Worm (Caenorhabditis elegans) whole organism, midembryonic: ENCODE data around the gene F42G2.2.

Experiments used
- T22C8.4 ChIP-seq: fragments of 200-800 bp; sonication (Bioruptor generic); IDR thresholded peaks from 2 replicates; pipeline ENCODE4 v1.3.6; 2022; ENCODE audit warnings: missing genetic modification characterization, missing compliant biosample characterization
- cog-1 ChIP-seq: sonication (generic microtip); optimal IDR thresholded peaks from 2 replicates; lab custom pipeline; 2016; ENCODE audit warnings: missing genetic modification characterization, missing compliant biosample characterization
- flt-1 ChIP-seq: fragments of 200-800 bp; sonication (Bioruptor generic); IDR thresholded peaks from 2 replicates; pipeline ENCODE4 v1.3.6; 2022; ENCODE audit warnings: missing genetic modification characterization, missing compliant biosample characterization
- klf-2 ChIP-seq: fragments of 200-800 bp; sonication (Bioruptor generic); conservative IDR thresholded peaks from 2 replicates; pipeline ENCODE4 v1.3.6; 2022; ENCODE audit warnings: missing genetic modification reagents, missing genetic modification characterization, missing compliant biosample characterization
- med-1 ChIP-seq: sonication (generic microtip); optimal IDR thresholded peaks from 2 replicates; lab custom pipeline; 2017; ENCODE audit warnings: missing genetic modification characterization, mild to moderate bottlenecking, missing compliant biosample characterization, antibody characterized with exemption, missing genetic modification reagents; ENCODE audit not compliant: insufficient read depth
- ref-1 ChIP-seq: fragments of 200-800 bp; sonication (Bioruptor generic); conservative IDR thresholded peaks from 2 replicates; pipeline ENCODE4 v1.3.6; 2022; ENCODE audit warnings: missing genetic modification reagents, missing genetic modification characterization, missing compliant biosample characterization
- tab-1 ChIP-seq: fragments of 200-800 bp; sonication (Bioruptor generic); IDR thresholded peaks from 2 replicates; pipeline ENCODE4 v1.3.6; 2022; ENCODE audit warnings: missing genetic modification characterization, missing compliant biosample characterization
- ztf-23 ChIP-seq: fragments of 200-800 bp; sonication (Bioruptor generic); IDR thresholded peaks from 2 replicates; pipeline ENCODE4 v1.3.6; 2022; ENCODE audit warnings: missing genetic modification reagents, missing genetic modification characterization, missing compliant biosample characterization
- ztf-29 ChIP-seq: fragments of 200-800 bp; sonication (Bioruptor generic); IDR thresholded peaks from 2 replicates; pipeline ENCODE4 v1.3.6; 2022; ENCODE audit warnings: missing genetic modification reagents, missing genetic modification characterization, missing compliant biosample characterization

ce11 chrII:2431972-2432371 lies 10.0 kb downstream of the F42G2.2 start, which contains the start of gene ceh-86:
- TF ChIP-seq med-1 (no peak), flt-1 (GFP tag; lab: Robert Waterston, UW) (no peak), T22C8.4 (GFP tag; lab: Robert Waterston, UW) (no peak), cog-1 (tag; lab: Kevin White, UChicago) (no peak), tab-1 (no peak), ref-1 (GFP tag; lab: Robert Waterston, UW) (no peak), ztf-29 (GFP tag; lab: Robert Waterston, UW) (no peak), klf-2 (GFP tag; lab: Robert Waterston, UW) (no peak), ztf-23 (GFP tag; lab: Robert Waterston, UW) (no peak)
